Worm (Caenorhabditis elegans) whole organism, mixed stage, embryonic: ENCODE measurements around the gene rgs-2.

Experiments used
- lin-13 ChIP-seq: fragments of 150-350 bp; optimal IDR thresholded peaks from 2 replicates; lab custom pipeline; 2014; ENCODE audit warnings: missing biosample characterization, missing genetic modification characterization
- nhr-12 ChIP-seq: fragments of 150-350 bp; optimal IDR thresholded peaks from 2 replicates; lab custom pipeline; 2014; ENCODE audit warnings: missing biosample characterization, missing genetic modification characterization
- nhr-237 ChIP-seq: fragments of 150-350 bp; optimal IDR thresholded peaks from 2 replicates; lab custom pipeline; 2014; ENCODE audit warnings: missing biosample characterization, missing genetic modification characterization

DNA sequence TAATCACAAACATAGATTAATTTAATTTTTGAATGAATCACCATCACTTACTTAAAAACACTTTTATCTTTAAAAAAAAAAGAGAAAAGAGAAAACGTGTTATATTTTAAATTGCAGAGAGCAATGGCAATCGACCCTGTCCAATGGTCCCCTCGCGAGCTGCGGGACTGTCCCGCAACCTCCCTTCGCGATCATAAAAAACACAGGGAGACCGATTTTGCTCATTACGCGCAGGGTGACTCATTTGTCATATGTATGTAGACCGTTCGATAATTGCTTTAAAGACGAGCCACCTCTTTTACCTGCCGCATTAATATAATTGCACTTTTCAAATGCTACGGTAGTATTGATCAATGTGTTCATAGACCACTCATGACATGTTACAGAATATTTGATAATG, 17.6 kb downstream of the rgs-2 start:
- no peak for TF ChIP-seq nhr-12 (tag; lab: Kevin White, UChicago)
- no peak for TF ChIP-seq nhr-237 (tag; lab: Kevin White, UChicago)
- TF ChIP-seq lin-13 (tag; lab: Kevin White, UChicago): no peak
